Worm (Caenorhabditis elegans): ENCODE measurements around the gene F35F11.2.

F35F11.2 gene

ce11 chrIV:4032350-4032749 is 7.7 kb upstream of the F35F11.2 start:
- TF ChIP-seq fos-1 (tag; optimal IDR thresholded peaks at IDR 0.05) = peak; percentile 58
- TF ChIP-seq peb-1 (tag; optimal IDR thresholded peaks at IDR 0.05) = no peak
- TF ChIP-seq ztf-4 (tag; optimal IDR thresholded peaks at IDR 0.05) = no peak
- no peak for TF ChIP-seq ceh-82 (tag; optimal IDR thresholded peaks at IDR 0.05)
- TF ChIP-seq ZK546.5 (tag; optimal IDR thresholded peaks at IDR 0.05) = no peak
- TF ChIP-seq unc-55 (GFP tag; optimal IDR thresholded peaks at IDR 0.05) = no peak

- TF ChIP-seq sma-9 (GFP tag; optimal IDR thresholded peaks at IDR 0.05) = peak; percentile 18
- no peak for TF ChIP-seq sma-9 (tag; optimal IDR thresholded peaks at IDR 0.05)
- no peak for TF ChIP-seq zag-1 (tag; optimal IDR thresholded peaks at IDR 0.05)
- peak in 1 of 2 experiments; percentile 11 for TF ChIP-seq lsy-2 (tag; optimal IDR thresholded peaks at IDR 0.05)
- TF ChIP-seq crh-2 (tag; optimal IDR thresholded peaks at IDR 0.05) = peak; percentile 6
- TF ChIP-seq nhr-10 (tag; optimal IDR thresholded peaks at IDR 0.05) = no peak
- peak; percentile 39 for TF ChIP-seq unc-55 (GFP tag; optimal IDR thresholded peaks at IDR 0.05)
- no peak for TF ChIP-seq sma-3 (GFP tag; optimal IDR thresholded peaks at IDR 0.05)
- no peak for TF ChIP-seq nhr-25 (tag; optimal IDR thresholded peaks at IDR 0.05)
- peak; percentile 36 for TF ChIP-seq nhr-129 (tag; optimal IDR thresholded peaks at IDR 0.05)
- TF ChIP-seq lin-11 (tag; optimal IDR thresholded peaks at IDR 0.05) = no peak
- no peak for TF ChIP-seq egl-27 (tag; optimal IDR thresholded peaks at IDR 0.05)
- no peak for TF ChIP-seq mab-5 (tag; optimal IDR thresholded peaks at IDR 0.05)
- peak in 1 of 2 experiments; percentile 24 for TF ChIP-seq mdl-1 (tag; optimal IDR thresholded peaks at IDR 0.05)
- peak; percentile 27 for TF ChIP-seq C34F6.9 (tag; optimal IDR thresholded peaks at IDR 0.05)
- no peak for TF ChIP-seq ama-1 (optimal IDR thresholded peaks at IDR 0.05)
- no peak for TF ChIP-seq lin-13 (GFP tag; optimal IDR thresholded peaks at IDR 0.05)
These were observed 6.6 kb upstream of the F35F11.2 start for ce11 chrIV:4033490-4033889.

- TF ChIP-seq ztf-4 (tag; optimal IDR thresholded peaks at IDR 0.05) (peak; percentile 7), C34F6.9 (tag; optimal IDR thresholded peaks at IDR 0.05) (peak; percentile 73), F13H6.1 (tag; optimal IDR thresholded peaks at IDR 0.05) (peak; percentile 72), nhr-77 (tag; optimal IDR thresholded peaks at IDR 0.05) (no peak), unc-62 (GFP tag; optimal IDR thresholded peaks at IDR 0.05) (no peak), nhr-237 (tag; optimal IDR thresholded peaks at IDR 0.05) (no peak), lin-39 (tag; optimal IDR thresholded peaks at IDR 0.05) (no peak), nhr-25 (tag; optimal IDR thresholded peaks at IDR 0.05) (no peak), fos-1 (tag; optimal IDR thresholded peaks at IDR 0.05) (peak; percentile 56), nhr-11 (tag; optimal IDR thresholded peaks at IDR 0.05) (no peak), gmeb-1 (tag; optimal IDR thresholded peaks at IDR 0.05) (no peak), ztf-1 (GFP tag; conservative IDR thresholded peaks at IDR 0.05) (no peak), egl-27 (tag; optimal IDR thresholded peaks at IDR 0.05) (no peak), nhr-6 (tag; optimal IDR thresholded peaks at IDR 0.05) (no peak), zag-1 (tag; optimal IDR thresholded peaks at IDR 0.05) (peak; percentile 62), lin-11 (tag; optimal IDR thresholded peaks at IDR 0.05) (peak; percentile 63), Y55F3AM.14 (GFP tag; optimal IDR thresholded peaks at IDR 0.05) (peak; percentile 20), unc-55 (GFP tag; optimal IDR thresholded peaks at IDR 0.05) (peak; percentile 76), crh-2 (tag; optimal IDR thresholded peaks at IDR 0.05) (peak; percentile 38), ZK546.5 (tag; optimal IDR thresholded peaks at IDR 0.05) (no peak), nhr-21 (tag; optimal IDR thresholded peaks at IDR 0.05) (no peak), ceh-16 (tag; optimal IDR thresholded peaks at IDR 0.05) (no peak), sem-4 (tag; optimal IDR thresholded peaks at IDR 0.05) (no peak), elt-1 (tag; optimal IDR thresholded peaks at IDR 0.05) (no peak), aly-2 (tag; optimal IDR thresholded peaks at IDR 0.05) (no peak), nhr-10 (tag; optimal IDR thresholded peaks at IDR 0.05) (no peak), mab-5 (tag; optimal IDR thresholded peaks at IDR 0.05) (no peak), lin-13 (GFP tag; optimal IDR thresholded peaks at IDR 0.05) (peak; percentile 20), sma-3 (GFP tag; optimal IDR thresholded peaks at IDR 0.05) (no peak), nhr-129 (tag; optimal IDR thresholded peaks at IDR 0.05) (peak; percentile 48), skn-1 (tag; optimal IDR thresholded peaks at IDR 0.05) (no peak), mdl-1 (tag; optimal IDR thresholded peaks at IDR 0.05) (peak; percentile 5 to 33), snpc-4 (tag; optimal IDR thresholded peaks at IDR 0.05) (no peak), ceh-82 (tag; optimal IDR thresholded peaks at IDR 0.05) (no peak), sma-9 (GFP tag; optimal IDR thresholded peaks at IDR 0.05) (peak; percentile 76), sma-9 (tag; optimal IDR thresholded peaks at IDR 0.05) (no peak), ztf-11 (tag; optimal IDR thresholded peaks at IDR 0.05) (no peak), R02D3.7 (tag; optimal IDR thresholded peaks at IDR 0.05) (no peak), blmp-1 (tag; optimal IDR thresholded peaks at IDR 0.05; ENCODE audit: insufficient read depth) (no peak), elt-3 (tag; optimal IDR thresholded peaks at IDR 0.05) (no peak), unc-39 (tag; optimal IDR thresholded peaks at IDR 0.05) (no peak), lsy-2 (tag; optimal IDR thresholded peaks at IDR 0.05) (peak; percentile 28 to 69), ama-1 (optimal IDR thresholded peaks at IDR 0.05) (no peak), nhr-12 (tag; optimal IDR thresholded peaks at IDR 0.05) (no peak), dmd-4 (tag; optimal IDR thresholded peaks at IDR 0.05) (no peak), alr-1 (tag; optimal IDR thresholded peaks at IDR 0.05) (no peak), nhr-23 (tag; optimal IDR thresholded peaks at IDR 0.05) (no peak), mbf-1 (tag; optimal IDR thresholded peaks at IDR 0.05) (no peak)
These were observed 5.2 kb upstream of the F35F11.2 start, which contains the start of gene hlh-30 for ce11 chrIV:4034883-4035282. TSS of gene hlh-30 (minus strand) at chrIV:4034951.
